Worm (Caenorhabditis elegans): Measurements from ENCODE around the gene catp-3.

DNA sequence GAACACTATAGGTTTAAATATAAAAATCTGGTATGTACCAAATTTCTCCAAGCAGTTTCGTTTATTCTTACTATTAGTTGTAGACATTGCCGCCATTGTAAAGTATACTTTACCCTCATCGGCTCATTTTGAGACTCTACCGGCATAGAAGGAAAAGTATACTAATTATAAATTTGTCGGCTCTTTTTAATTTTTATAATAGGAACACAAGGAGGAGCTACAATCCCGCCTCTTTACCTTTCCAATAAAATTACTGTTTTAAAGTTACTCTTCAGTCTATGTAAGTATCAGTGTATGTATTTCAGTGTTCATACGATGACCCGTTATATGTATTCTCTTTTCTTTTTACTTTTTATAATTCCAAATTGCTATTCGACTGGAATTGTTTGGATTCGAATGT is 23.5 kb downstream of the catp-3 start, which contains the start of gene sdz-23:
- TF ChIP-seq ces-1 (GFP tag; optimal IDR thresholded peaks at IDR 0.05) (no peak), mep-1 (tag; optimal IDR thresholded peaks at IDR 0.05) (no peak), nhr-47 (tag; optimal IDR thresholded peaks at IDR 0.05) (no peak), nhr-237 (tag; optimal IDR thresholded peaks at IDR 0.05) (no peak), pag-3 (tag; optimal IDR thresholded peaks at IDR 0.05; ENCODE audit: borderline replicate concordance, insufficient read depth) (no peak), sup-37 (GFP tag; optimal IDR thresholded peaks at IDR 0.05) (no peak), nhr-11 (tag; optimal IDR thresholded peaks at IDR 0.05) (no peak), nhr-28 (tag; optimal IDR thresholded peaks at IDR 0.05) (no peak), nhr-12 (tag; optimal IDR thresholded peaks at IDR 0.05) (no peak), unc-62 (GFP tag; optimal IDR thresholded peaks at IDR 0.05) (no peak), ztf-4 (tag; optimal IDR thresholded peaks at IDR 0.05) (no peak), fkh-10 (GFP tag; optimal IDR thresholded peaks at IDR 0.05) (no peak), aly-2 (tag; optimal IDR thresholded peaks at IDR 0.05) (no peak), lir-3 (tag; optimal IDR thresholded peaks at IDR 0.05; ENCODE audit: poor library complexity) (no peak)
